Worm (Caenorhabditis elegans): ENCODE results near the gene rps-3.

DNA sequence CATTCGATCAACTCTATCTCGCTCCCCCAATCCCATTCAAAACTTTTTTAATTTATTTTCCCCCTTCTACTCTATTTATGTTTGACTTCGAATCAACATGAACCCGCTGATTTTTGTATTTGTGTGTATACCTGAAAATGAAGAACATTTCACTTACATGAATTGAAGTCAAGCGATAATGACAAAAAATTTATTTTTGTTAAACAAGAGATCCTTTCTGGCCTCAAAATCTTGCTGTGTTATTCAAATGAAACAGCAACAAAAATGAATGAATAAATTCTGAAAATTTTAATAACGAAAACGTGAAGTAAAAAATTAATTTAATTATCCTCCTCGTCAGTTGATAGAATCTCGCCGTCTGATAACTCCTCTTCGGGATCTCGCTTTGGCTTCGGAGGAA, 4.2 kb upstream of the rps-3 start:
- TF ChIP-seq him-1 (tag; optimal IDR thresholded peaks at IDR 0.05) (no peak), dao-5 (tag; optimal IDR thresholded peaks at IDR 0.05) (no peak)
